Worm (Caenorhabditis elegans) whole organism, L2 larva: ENCODE measurements around the gene C37C3.11.

Experiments used
- ama-1 ChIP-seq: fragments of 150-350 bp; optimal IDR thresholded peaks from 2 replicates; lab custom pipeline; 2018; ENCODE audit warnings: inconsistent platforms
- ceh-82 ChIP-seq: fragments of 150-350 bp; optimal IDR thresholded peaks from 2 replicates; lab custom pipeline; 2014; ENCODE audit warnings: missing biosample characterization, missing genetic modification characterization
- ztf-1 ChIP-seq: fragments of 200-800 bp; sonication (Bioruptor generic); conservative IDR thresholded peaks from 2 replicates; pipeline ENCODE4 v1.3.6; 2022; ENCODE audit warnings: missing genetic modification characterization, missing compliant biosample characterization

ce11 chrV:7876881-7877475 lies 12.4 kb upstream of the C37C3.11 start, which contains the start of gene F40A3.3:
- TF ChIP-seq ztf-1 (GFP tag; lab: Robert Waterston, UW) (no peak), ceh-82 (tag; lab: Kevin White, UChicago) (no peak), ama-1 (no peak)
